Worm (Caenorhabditis elegans) whole organism, early embryonic: ENCODE measurements around the gene btb-17.

Experiments used
- B0310.2 ChIP-seq: sonication (generic microtip); optimal IDR thresholded peaks from 2 replicates; lab custom pipeline; 2016; ENCODE audit warnings: mild to moderate bottlenecking, missing genetic modification characterization, missing compliant biosample characterization
- aly-1 ChIP-seq: sonication (generic microtip); optimal IDR thresholded peaks from 2 replicates; lab custom pipeline; 2016; ENCODE audit warnings: missing genetic modification characterization, missing compliant biosample characterization
- ama-1 ChIP-seq: fragments of 150-350 bp; optimal IDR thresholded peaks from 2 replicates; lab custom pipeline; 2014
- ceh-13 ChIP-seq: fragments of 200-800 bp; sonication (Bioruptor generic); optimal IDR thresholded peaks from 2 replicates; lab custom pipeline; 2018; ENCODE audit warnings: mild to moderate bottlenecking, missing genetic modification characterization, missing compliant biosample characterization
- ceh-36 ChIP-seq: sonication (generic microtip); optimal IDR thresholded peaks from 2 replicates; lab custom pipeline; 2016; ENCODE audit warnings: missing genetic modification characterization, inconsistent platforms, missing compliant biosample characterization
- ets-7 ChIP-seq: sonication (generic microtip); optimal IDR thresholded peaks from 2 replicates; lab custom pipeline; 2016; ENCODE audit warnings: missing genotype, missing genetic modification characterization, missing compliant biosample characterization
- flt-1 ChIP-seq: fragments of 200-800 bp; sonication (Bioruptor generic); IDR thresholded peaks from 2 replicates; pipeline ENCODE4 v1.3.6; 2022; ENCODE audit warnings: missing genetic modification characterization, missing compliant biosample characterization
- hmg-4 ChIP-seq: fragments of 200-800 bp; sonication (Bioruptor generic); optimal IDR thresholded peaks from 2 replicates; lab custom pipeline; 2018; ENCODE audit warnings: mild to moderate bottlenecking, missing genetic modification characterization, missing compliant biosample characterization
- hnd-1 ChIP-seq: sonication (generic microtip); optimal IDR thresholded peaks from 2 replicates; lab custom pipeline; 2016; ENCODE audit warnings: missing genetic modification characterization, missing compliant biosample characterization
- pes-1 ChIP-seq: fragments of 200-800 bp; sonication (Bioruptor generic); IDR thresholded peaks from 2 replicates; pipeline ENCODE4 v1.3.6; 2022; ENCODE audit warnings: missing genetic modification reagents, missing genetic modification characterization, missing compliant biosample characterization
- scrt-1 ChIP-seq: fragments of 200-800 bp; sonication (Bioruptor generic); IDR thresholded peaks from 2 replicates; pipeline ENCODE4 v1.3.6; 2022; ENCODE audit warnings: missing genetic modification characterization, missing compliant biosample characterization
- sea-1 ChIP-seq: fragments of 200-800 bp; sonication (Bioruptor generic); conservative IDR thresholded peaks from 2 replicates; pipeline ENCODE4 v1.3.6; 2022; ENCODE audit warnings: missing genetic modification characterization, missing compliant biosample characterization
- tbx-37 ChIP-seq: fragments of 200-800 bp; sonication (Bioruptor generic); conservative IDR thresholded peaks from 2 replicates; pipeline ENCODE4 v1.3.6; 2022; ENCODE audit warnings: missing genetic modification reagents, missing genetic modification characterization, missing compliant biosample characterization
- tra-4 ChIP-seq: sonication (generic microtip); optimal IDR thresholded peaks from 2 replicates; lab custom pipeline; 2017; ENCODE audit warnings: missing genetic modification characterization, missing compliant biosample characterization

- TF ChIP-seq ama-1 (no peak), B0310.2 (tag; lab: Kevin White, UChicago) (no peak), hnd-1 (tag; lab: Kevin White, UChicago) (no peak), tra-4 (tag; lab: Kevin White, UChicago) (no peak), ets-7 (tag; lab: Kevin White, UChicago) (no peak), sea-1 (GFP tag; lab: Robert Waterston, UW) (no peak), scrt-1 (GFP tag; lab: Robert Waterston, UW) (no peak), flt-1 (no peak), aly-1 (tag; lab: Kevin White, UChicago) (no peak), ceh-36 (tag; lab: Kevin White, UChicago) (no peak), hmg-4 (GFP tag; lab: Kevin White, UChicago) (no peak), tbx-37 (GFP tag; lab: Robert Waterston, UW) (no peak), pes-1 (GFP tag; lab: Robert Waterston, UW) (no peak), ceh-13 (GFP tag; lab: Kevin White, UChicago) (no peak)
Observed at ce11 chrII:3248043-3248718, 47.0 kb upstream of the btb-17 start, which contains the start of the genes fbxc-50 and C17F4.2.
